Fruit fly (Drosophila melanogaster) whole organism: ENCODE measurements around the gene witty.

Experiments used
- CG8478 ChIP-seq: fragments of >200 bp; optimal IDR thresholded peaks from 2 replicates; lab custom pipeline; 2018; ENCODE audit warnings: inconsistent platforms
- Dll ChIP-seq: fragments of >200 bp; optimal IDR thresholded peaks from 2 replicates; lab custom pipeline; 2017
- EcR ChIP-seq, 2 experiments: fragments of >200 bp; optimal IDR thresholded peaks; 2 replicates each; lab custom pipeline; 2017; ENCODE audit warnings: missing biosample characterization in 2 of 2, missing genetic modification characterization in 2 of 2, missing genetic modification reagents in 2 of 2
- pan ChIP-seq: fragments of >200 bp; optimal IDR thresholded peaks from 2 replicates; lab custom pipeline; 2017
- psq ChIP-seq: fragments of >200 bp; optimal IDR thresholded peaks from 2 replicates; lab custom pipeline; 2017
- usp ChIP-seq: fragments of >200 bp; optimal IDR thresholded peaks from 2 replicates; lab custom pipeline; 2017; ENCODE audit warnings: missing biosample characterization, missing genetic modification characterization, mixed read lengths

The witty gene

DNA sequence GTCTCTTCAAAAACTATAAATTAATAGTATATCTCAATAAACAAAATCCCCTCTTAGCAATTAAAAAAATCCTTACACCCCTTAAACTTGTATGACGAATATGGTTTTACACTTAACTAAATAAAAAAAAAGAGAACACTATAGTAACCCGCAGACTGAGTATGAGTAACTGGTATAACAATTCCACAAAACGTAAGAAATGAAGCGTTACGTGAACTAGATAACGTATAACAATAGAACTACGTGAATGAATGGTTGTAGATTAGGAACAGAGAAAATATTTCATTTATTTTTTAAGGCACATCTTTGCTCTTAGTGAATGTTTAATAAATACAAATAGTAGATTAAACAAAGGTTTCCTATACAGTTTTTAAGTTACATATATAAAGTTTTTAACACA lies 17.3 kb downstream of the witty start:
- TF ChIP-seq pan (lab: Kevin White, UChicago) (no peak), EcR (GFP tag; optimal IDR thresholded peaks at IDR 0.05; lab: Kevin White, UChicago) (no peak), usp (no peak), CG8478 (lab: Kevin White, UChicago) (no peak), Dll (lab: Kevin White, UChicago) (no peak), psq (lab: Kevin White, UChicago) (no peak)

DNA sequence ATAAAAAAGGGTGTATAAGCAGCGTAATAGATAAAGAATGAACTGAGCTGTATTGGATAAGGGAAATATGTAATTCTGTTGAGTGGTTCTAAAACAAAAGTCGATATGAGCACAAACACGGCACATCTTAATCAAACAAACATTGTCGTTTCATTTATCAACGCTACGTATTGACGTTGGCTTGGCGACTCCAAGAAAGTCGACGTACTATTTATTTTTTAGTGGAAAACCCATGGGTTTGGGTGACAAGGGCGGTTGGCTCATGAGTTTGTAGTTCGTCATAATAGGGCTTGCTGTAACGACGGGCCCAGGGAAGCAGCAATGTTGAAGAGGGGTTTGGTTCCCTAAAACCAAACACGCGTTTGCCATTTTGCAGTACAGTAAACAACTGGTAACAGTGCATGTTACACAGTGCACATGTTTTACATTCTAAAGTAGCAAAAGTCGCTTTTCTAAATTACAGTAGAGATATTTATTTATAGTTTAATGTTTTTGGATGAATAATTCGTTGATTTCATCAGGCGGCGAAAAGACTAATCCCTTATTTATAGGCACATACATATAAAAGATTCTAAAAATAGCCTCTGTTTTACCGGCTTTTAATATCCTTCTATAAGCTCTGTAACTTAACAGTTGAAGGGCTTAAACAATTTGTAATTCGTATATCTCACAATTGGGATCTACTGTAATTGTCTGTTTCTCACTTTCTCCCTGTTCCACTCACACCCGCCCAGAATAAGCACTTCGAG lies 23.3 kb downstream of the witty start:
- TF ChIP-seq EcR (GFP tag; optimal IDR thresholded peaks at IDR 0.05; lab: Kevin White, UChicago) (no peak), usp (no peak), Dll (lab: Kevin White, UChicago) (no peak), psq (lab: Kevin White, UChicago) (no peak), pan (lab: Kevin White, UChicago) (no peak), CG8478 (lab: Kevin White, UChicago) (no peak)

DNA sequence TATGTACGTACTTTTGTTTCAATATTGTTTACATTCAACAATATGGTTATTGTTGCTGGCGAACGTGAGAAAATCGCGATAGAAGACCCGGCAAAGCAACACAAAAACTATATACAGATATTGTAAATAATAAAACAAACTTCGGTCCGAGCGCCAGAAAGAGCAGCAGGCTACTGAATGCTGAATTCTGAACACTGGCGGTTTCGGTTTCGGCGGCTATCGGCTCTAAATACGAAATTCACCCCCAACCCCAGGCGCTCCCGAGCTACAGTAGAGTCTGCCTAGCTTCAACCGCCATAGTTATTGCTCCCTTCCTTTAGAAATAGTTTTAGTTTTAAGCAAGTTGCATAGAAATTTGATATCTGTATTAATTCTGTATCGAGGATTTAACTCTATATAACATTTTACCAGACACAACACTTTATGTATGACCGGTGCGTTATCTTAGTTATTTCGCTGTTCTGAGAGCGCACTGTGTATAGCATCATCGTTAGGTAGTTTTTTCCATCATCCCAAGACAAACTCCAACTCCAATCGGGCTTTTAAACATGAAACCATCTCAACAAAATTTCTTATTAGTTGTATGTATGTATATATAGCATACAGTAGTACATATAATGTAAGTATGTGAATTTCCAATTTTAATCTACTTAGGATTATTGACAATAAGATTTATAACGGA lies 24.3 kb downstream of the witty start, which contains the start of gene CG7627:
Gene CG7627, minus strand, starts transcription at position 197 of the 682 bp plus-strand sequence.
- TF ChIP-seq usp (no peak), pan (lab: Kevin White, UChicago) (no peak), psq (lab: Kevin White, UChicago) (no peak), EcR (GFP tag; optimal IDR thresholded peaks at IDR 0.05; lab: Kevin White, UChicago) (no peak), CG8478 (lab: Kevin White, UChicago) (no peak), Dll (lab: Kevin White, UChicago) (no peak)

DNA sequence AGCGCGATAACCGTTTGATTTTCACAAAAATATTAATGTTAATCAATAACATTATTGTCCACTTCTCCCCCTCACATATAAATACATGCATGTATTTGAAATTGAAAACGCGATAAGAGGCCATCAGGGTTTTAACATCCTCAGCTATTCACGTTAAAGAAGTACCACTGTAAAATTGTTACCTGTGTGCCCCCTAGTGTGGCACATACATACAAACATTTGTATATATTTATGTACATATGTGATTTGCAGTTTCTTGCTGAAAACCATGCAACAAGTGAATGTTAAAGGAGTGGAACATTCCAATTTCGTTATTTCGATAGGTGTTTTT lies 24.8 kb downstream of the witty start:
- no peak for TF ChIP-seq CG8478 (lab: Kevin White, UChicago)
- no peak for TF ChIP-seq pan (lab: Kevin White, UChicago)

DNA sequence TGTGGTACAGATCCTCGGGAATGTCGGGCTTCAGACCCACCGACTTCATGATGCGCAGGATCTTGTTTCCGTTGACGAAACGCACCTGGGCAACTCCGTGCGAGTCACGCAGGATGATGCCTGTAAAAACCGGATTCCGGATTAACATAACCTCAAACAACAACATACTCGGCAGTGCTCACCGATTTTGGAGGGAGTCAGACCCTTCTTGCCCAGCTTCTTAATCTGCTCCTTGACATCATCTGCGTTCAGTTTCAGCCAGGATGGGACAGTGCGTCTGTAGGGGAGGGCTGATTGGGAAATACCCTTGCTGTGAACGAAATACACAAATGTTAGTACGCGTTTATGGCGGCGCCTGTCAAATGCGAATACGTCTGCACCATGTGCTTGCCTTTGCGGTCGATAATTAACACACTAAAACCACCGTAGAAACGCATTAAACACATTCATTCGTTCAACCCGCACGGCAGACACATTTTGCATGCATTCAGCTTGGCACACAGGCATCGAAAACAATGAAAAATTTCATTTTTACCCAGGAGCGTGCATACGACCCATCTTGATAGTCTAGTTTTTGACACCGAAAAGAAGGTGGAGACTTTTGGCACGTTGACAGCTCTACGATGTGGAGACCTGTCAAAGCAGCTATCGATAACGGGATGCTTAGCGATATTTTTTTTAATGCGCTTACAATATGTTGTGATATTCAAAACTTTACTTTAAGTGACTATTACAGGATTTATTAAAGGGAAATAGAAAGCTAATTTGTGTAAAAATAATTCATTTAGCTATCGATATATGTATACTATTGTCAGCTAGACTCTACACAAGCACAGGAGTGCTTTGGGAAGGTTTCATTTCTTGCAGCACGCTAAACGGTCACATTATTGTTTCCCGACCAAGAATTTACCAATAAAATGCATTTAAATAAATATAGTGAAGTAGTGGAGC lies 26.2 kb downstream of the witty start, which contains the start of the genes RpS13 and CSN8:
Gene RpS13, minus strand, starts transcription at position 657 of the 951 bp plus-strand sequence.
Gene CSN8, plus strand, starts transcription at position 850 of the 951 bp plus-strand sequence.
- TF ChIP-seq psq (lab: Kevin White, UChicago) (no peak), Dll (lab: Kevin White, UChicago) (no peak), pan (lab: Kevin White, UChicago) (no peak), EcR (GFP tag; optimal IDR thresholded peaks at IDR 0.05; lab: Kevin White, UChicago) (no peak)

DNA sequence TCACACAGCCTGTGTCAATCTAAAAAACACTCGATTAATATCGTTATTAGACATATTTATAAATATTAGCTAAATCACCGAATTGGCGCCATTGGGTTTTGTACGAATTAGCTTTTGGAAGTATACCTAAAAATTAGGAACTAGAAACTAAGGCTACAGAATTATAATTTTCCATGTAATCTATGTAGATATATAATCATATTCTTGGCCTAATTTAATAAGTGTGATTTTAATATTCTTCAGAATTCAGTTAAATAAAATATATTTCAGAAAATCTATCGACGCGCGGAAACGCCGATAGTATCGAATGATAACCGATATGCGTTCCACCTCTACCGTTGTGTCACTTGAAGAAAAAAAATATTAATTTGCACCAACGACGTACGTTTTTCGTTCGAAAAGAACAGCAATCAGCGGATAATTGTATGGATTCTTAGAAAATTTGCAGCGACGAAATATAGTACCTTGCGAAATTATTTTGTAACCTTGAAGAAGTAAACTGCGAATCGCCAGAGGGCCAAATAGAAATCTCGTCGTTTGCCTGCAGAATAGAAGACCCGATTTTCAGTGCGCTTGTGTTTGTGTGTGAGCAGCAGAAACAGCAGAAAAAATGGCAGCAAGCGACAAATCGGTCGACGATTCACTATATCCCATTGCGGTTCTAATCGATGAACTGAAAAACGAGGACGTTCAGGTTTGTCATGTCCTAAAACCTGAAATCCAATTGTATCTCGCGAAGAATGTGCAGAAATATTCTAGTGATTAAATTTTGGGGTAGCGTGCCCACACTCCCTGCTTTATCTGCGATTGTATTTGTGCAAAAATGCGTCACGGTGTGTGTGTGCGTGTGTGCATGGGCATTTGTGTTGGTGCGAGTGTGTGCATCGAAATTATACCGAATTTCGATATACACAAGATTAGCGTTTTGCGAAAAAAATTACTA lies 27.9 kb downstream of the witty start, which contains the start of gene Pp2A-29B:
Gene Pp2A-29B, plus strand, starts transcription at position 338 of the 943 bp plus-strand sequence.
- no peak for TF ChIP-seq EcR (GFP tag; optimal IDR thresholded peaks at IDR 0.05; lab: Kevin White, UChicago)
- TF ChIP-seq Dll (lab: Kevin White, UChicago) = no peak
- TF ChIP-seq psq (lab: Kevin White, UChicago) = no peak
- TF ChIP-seq pan (lab: Kevin White, UChicago) = no peak
- no peak for TF ChIP-seq CG8478 (lab: Kevin White, UChicago)
- no peak for TF ChIP-seq usp

DNA sequence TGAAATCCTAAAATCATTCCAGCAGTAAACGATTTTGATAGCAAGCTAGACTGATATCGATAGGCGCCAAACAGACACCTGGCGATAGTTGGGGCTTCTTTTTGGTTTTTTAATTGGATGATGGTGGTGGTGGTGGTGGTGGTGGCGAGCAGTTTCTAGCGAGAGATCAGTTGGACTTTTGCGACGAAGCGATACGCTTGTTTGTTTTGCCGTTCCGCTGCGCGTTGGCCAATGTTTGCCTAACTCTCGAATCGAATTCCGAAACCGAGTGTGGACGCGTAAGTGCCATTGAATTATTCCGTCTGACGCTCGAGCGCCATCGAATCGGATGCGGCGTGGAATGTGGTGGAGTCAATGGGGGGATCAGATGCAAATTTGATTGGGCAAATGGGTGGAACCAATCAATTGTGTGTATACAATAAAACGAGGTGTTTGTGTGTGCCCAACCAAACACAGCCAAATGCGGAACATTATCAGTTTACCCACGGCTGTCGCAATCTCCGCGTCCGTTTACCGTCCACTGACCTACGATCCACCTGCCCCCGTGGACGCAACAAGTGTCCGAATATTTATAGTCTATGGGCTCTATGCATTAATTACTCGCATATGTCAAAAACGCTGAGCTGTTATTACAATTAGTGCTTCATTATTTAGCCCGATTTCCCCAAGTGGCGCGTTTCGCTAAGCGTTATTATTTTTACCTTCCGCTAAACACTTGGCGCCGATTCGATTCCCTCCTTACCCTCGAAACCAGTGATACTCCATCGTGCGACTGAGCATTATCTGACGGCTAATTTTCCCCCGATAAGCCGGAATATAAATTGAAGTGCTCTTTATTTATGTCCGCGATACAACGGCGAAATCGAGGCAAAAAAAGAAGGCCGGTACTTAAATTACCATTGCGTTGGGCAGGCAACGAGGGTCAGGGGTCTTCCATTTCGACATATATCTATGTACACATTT lies 32.6 kb downstream of the witty start, which contains the start of gene CG17292:
Gene CG17292, plus strand, starts transcription at position 91 of the 963 bp plus-strand sequence.
- TF ChIP-seq pan (lab: Kevin White, UChicago) = no peak
- no peak for TF ChIP-seq CG8478 (lab: Kevin White, UChicago)
- no peak for TF ChIP-seq psq (lab: Kevin White, UChicago)
- no peak for TF ChIP-seq usp
- no peak for TF ChIP-seq Dll (lab: Kevin White, UChicago)
- no peak for TF ChIP-seq EcR (GFP tag; optimal IDR thresholded peaks at IDR 0.05; lab: Kevin White, UChicago)

DNA sequence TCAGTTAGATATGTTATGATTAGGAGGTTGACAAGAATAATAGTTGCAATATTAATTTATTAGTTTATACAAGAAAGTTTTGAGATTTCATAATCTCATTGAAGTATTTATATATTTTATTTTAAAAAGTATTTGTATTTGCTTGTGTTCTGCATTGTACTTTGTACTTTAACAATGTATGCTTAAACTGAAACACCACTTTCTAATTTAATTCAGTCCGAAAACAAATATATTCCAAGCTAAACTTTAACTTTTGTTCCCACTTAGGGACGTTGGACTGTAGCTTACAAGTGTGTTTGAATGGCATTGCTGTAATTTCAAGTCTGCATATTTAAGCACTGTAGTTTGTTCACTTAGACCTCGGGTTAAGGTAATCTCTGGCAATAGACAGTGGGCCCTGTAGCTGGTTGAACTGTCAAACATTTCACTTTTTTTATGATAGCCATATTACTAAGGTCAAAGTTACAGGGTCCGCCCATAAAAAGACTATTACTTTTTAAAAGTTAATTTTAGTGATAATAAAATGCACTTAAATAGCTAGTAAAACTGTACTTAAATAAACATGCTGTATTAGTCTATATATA lies 33.4 kb downstream of the witty start:
- TF ChIP-seq Dll (lab: Kevin White, UChicago) (no peak), pan (lab: Kevin White, UChicago) (no peak), EcR (GFP tag; optimal IDR thresholded peaks at IDR 0.05; lab: Kevin White, UChicago) (no peak)

DNA sequence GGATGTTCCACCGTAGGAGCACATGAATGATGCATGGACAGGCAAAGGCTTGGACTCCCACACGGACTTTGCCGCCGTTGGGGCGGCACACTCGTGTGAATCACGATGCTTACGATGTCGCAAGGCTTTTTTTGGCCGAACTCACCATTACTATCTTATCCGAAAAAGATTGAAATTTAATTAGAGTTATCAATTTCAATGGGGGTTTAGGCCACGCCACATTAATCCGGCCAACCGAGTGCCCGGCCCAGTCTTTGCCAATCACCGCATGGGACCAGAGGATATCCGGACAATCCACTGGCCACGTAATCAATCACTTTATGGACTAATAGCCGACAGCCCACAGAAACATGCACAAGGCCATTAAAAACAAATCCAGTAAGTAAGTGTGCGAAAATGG lies 34.2 kb downstream of the witty start:
- TF ChIP-seq psq (lab: Kevin White, UChicago) (no peak), pan (lab: Kevin White, UChicago) (no peak), Dll (lab: Kevin White, UChicago) (no peak), CG8478 (lab: Kevin White, UChicago) (no peak), EcR (GFP tag; optimal IDR thresholded peaks at IDR 0.05; lab: Kevin White, UChicago) (no peak), usp (no peak)
